Worm (Caenorhabditis elegans) whole organism, early embryonic: ENCODE measurements around the gene C28H8.5.

ENCODE experiments used
- B0310.2 ChIP-seq: sonication (generic microtip); optimal IDR thresholded peaks from 2 replicates; lab custom pipeline; 2016; ENCODE audit warnings: mild to moderate bottlenecking, missing genetic modification characterization, missing compliant biosample characterization
- F13C5.2 ChIP-seq: sonication (generic microtip); optimal IDR thresholded peaks from 2 replicates; lab custom pipeline; 2017; ENCODE audit warnings: mild to moderate bottlenecking, missing genetic modification characterization, inconsistent platforms, missing compliant biosample characterization
- aly-1 ChIP-seq: sonication (generic microtip); optimal IDR thresholded peaks from 2 replicates; lab custom pipeline; 2016; ENCODE audit warnings: missing genetic modification characterization, missing compliant biosample characterization
- ama-1 ChIP-seq: fragments of 150-350 bp; optimal IDR thresholded peaks from 2 replicates; lab custom pipeline; 2014
- ceh-13 ChIP-seq: fragments of 200-800 bp; sonication (Bioruptor generic); optimal IDR thresholded peaks from 2 replicates; lab custom pipeline; 2018; ENCODE audit warnings: mild to moderate bottlenecking, missing genetic modification characterization, missing compliant biosample characterization
- ceh-36 ChIP-seq: sonication (generic microtip); optimal IDR thresholded peaks from 2 replicates; lab custom pipeline; 2016; ENCODE audit warnings: missing genetic modification characterization, inconsistent platforms, missing compliant biosample characterization
- ets-7 ChIP-seq: sonication (generic microtip); optimal IDR thresholded peaks from 2 replicates; lab custom pipeline; 2016; ENCODE audit warnings: missing genotype, missing genetic modification characterization, missing compliant biosample characterization
- flt-1 ChIP-seq: fragments of 200-800 bp; sonication (Bioruptor generic); IDR thresholded peaks from 2 replicates; pipeline ENCODE4 v1.3.6; 2022; ENCODE audit warnings: missing genetic modification characterization, missing compliant biosample characterization
- hmbx-1 ChIP-seq: sonication (generic microtip); optimal IDR thresholded peaks from 2 replicates; lab custom pipeline; 2016; ENCODE audit warnings: mild to moderate bottlenecking, missing genetic modification characterization, missing compliant biosample characterization
- hmg-4 ChIP-seq: fragments of 200-800 bp; sonication (Bioruptor generic); optimal IDR thresholded peaks from 2 replicates; lab custom pipeline; 2018; ENCODE audit warnings: mild to moderate bottlenecking, missing genetic modification characterization, missing compliant biosample characterization
- hnd-1 ChIP-seq: sonication (generic microtip); optimal IDR thresholded peaks from 2 replicates; lab custom pipeline; 2016; ENCODE audit warnings: missing genetic modification characterization, missing compliant biosample characterization
- pes-1 ChIP-seq: fragments of 200-800 bp; sonication (Bioruptor generic); IDR thresholded peaks from 2 replicates; pipeline ENCODE4 v1.3.6; 2022; ENCODE audit warnings: missing genetic modification reagents, missing genetic modification characterization, missing compliant biosample characterization
- scrt-1 ChIP-seq: fragments of 200-800 bp; sonication (Bioruptor generic); IDR thresholded peaks from 2 replicates; pipeline ENCODE4 v1.3.6; 2022; ENCODE audit warnings: missing genetic modification characterization, missing compliant biosample characterization
- sea-1 ChIP-seq: fragments of 200-800 bp; sonication (Bioruptor generic); conservative IDR thresholded peaks from 2 replicates; pipeline ENCODE4 v1.3.6; 2022; ENCODE audit warnings: missing genetic modification characterization, missing compliant biosample characterization
- tbx-11 ChIP-seq: fragments of 200-800 bp; sonication (Bioruptor generic); IDR thresholded peaks from 2 replicates; pipeline ENCODE4 v1.3.6; 2022; ENCODE audit warnings: missing genetic modification characterization, missing compliant biosample characterization
- tbx-37 ChIP-seq: fragments of 200-800 bp; sonication (Bioruptor generic); conservative IDR thresholded peaks from 2 replicates; pipeline ENCODE4 v1.3.6; 2022; ENCODE audit warnings: missing genetic modification reagents, missing genetic modification characterization, missing compliant biosample characterization
- tra-4 ChIP-seq: sonication (generic microtip); optimal IDR thresholded peaks from 2 replicates; lab custom pipeline; 2017; ENCODE audit warnings: missing genetic modification characterization, missing compliant biosample characterization

Gene C28H8.5

ce11 chrIII:5884007-5884406 lies at the start of gene C28H8.5:
Gene C28H8.5 (plus strand): TSS chrIII:5884307.
- TF ChIP-seq scrt-1 (GFP tag; lab: Robert Waterston, UW) (no peak), pes-1 (GFP tag; lab: Robert Waterston, UW) (no peak), ceh-13 (no peak), F13C5.2 (tag; lab: Kevin White, UChicago) (no peak), ets-7 (tag; lab: Kevin White, UChicago) (no peak), ama-1 (no peak), ceh-36 (tag; lab: Kevin White, UChicago) (no peak), hmg-4 (no peak), hmbx-1 (no peak), flt-1 (GFP tag; lab: Robert Waterston, UW) (no peak), tra-4 (tag; lab: Kevin White, UChicago) (no peak), tbx-37 (GFP tag; lab: Robert Waterston, UW) (no peak), aly-1 (tag; lab: Kevin White, UChicago) (no peak), hnd-1 (tag; lab: Kevin White, UChicago) (no peak), tbx-11 (no peak), B0310.2 (tag; lab: Kevin White, UChicago) (no peak), sea-1 (GFP tag; lab: Robert Waterston, UW) (no peak)

- no peak for TF ChIP-seq tbx-37 (GFP tag; lab: Robert Waterston, UW)
Observed at ce11 chrIII:5834663-5835062, 49.4 kb upstream of the C28H8.5 start.

- no peak for TF ChIP-seq ama-1
Observed at ce11 chrIII:5835163-5835871, 48.8 kb upstream of the C28H8.5 start.

- TF ChIP-seq hmbx-1 (no peak), F13C5.2 (tag; lab: Kevin White, UChicago) (no peak), tbx-11 (no peak), sea-1 (GFP tag; lab: Robert Waterston, UW) (no peak), hnd-1 (tag; lab: Kevin White, UChicago) (no peak), flt-1 (GFP tag; lab: Robert Waterston, UW) (no peak), tbx-37 (GFP tag; lab: Robert Waterston, UW) (no peak), pes-1 (GFP tag; lab: Robert Waterston, UW) (no peak), scrt-1 (GFP tag; lab: Robert Waterston, UW) (no peak), hmg-4 (no peak), ceh-36 (tag; lab: Kevin White, UChicago) (no peak), ceh-13 (no peak), ama-1 (no peak), B0310.2 (tag; lab: Kevin White, UChicago) (no peak), tra-4 (tag; lab: Kevin White, UChicago) (no peak), ets-7 (tag; lab: Kevin White, UChicago) (no peak), aly-1 (tag; lab: Kevin White, UChicago) (no peak)
Observed at ce11 chrIII:5836261-5836660, 47.8 kb upstream of the C28H8.5 start.

- TF ChIP-seq ama-1 (no peak), B0310.2 (tag; lab: Kevin White, UChicago) (no peak), tbx-11 (no peak), sea-1 (GFP tag; lab: Robert Waterston, UW) (no peak), scrt-1 (GFP tag; lab: Robert Waterston, UW) (no peak), tra-4 (tag; lab: Kevin White, UChicago) (no peak)
Observed at ce11 chrIII:5836816-5837215, 47.3 kb upstream of the C28H8.5 start, which contains the start of gene W04D12.1. Gene W04D12.1 (plus strand): TSS chrIII:5836926.

ce11 chrIII:5838159-5839046 lies 45.7 kb upstream of the C28H8.5 start:
- TF ChIP-seq hmg-4, result no peak
- no peak for TF ChIP-seq tra-4 (tag; lab: Kevin White, UChicago)
- no peak for TF ChIP-seq tbx-37 (GFP tag; lab: Robert Waterston, UW)
- TF ChIP-seq flt-1 (GFP tag; lab: Robert Waterston, UW), result no peak
- no peak for TF ChIP-seq ceh-13
- no peak for TF ChIP-seq pes-1 (GFP tag; lab: Robert Waterston, UW)
- no peak for TF ChIP-seq tbx-11
- no peak for TF ChIP-seq scrt-1 (GFP tag; lab: Robert Waterston, UW)
- no peak for TF ChIP-seq sea-1 (GFP tag; lab: Robert Waterston, UW)
- TF ChIP-seq ets-7 (tag; lab: Kevin White, UChicago), result no peak
- no peak for TF ChIP-seq hmbx-1

ce11 chrIII:5839147-5839546 lies 45.0 kb upstream of the C28H8.5 start:
- TF ChIP-seq flt-1 (GFP tag; lab: Robert Waterston, UW), result no peak
- TF ChIP-seq tra-4 (tag; lab: Kevin White, UChicago), result no peak
- no peak for TF ChIP-seq hmbx-1
- TF ChIP-seq ceh-13, result no peak
- no peak for TF ChIP-seq tbx-37 (GFP tag; lab: Robert Waterston, UW)
- no peak for TF ChIP-seq ets-7 (tag; lab: Kevin White, UChicago)
- TF ChIP-seq pes-1 (GFP tag; lab: Robert Waterston, UW), result no peak
- no peak for TF ChIP-seq ceh-36 (tag; lab: Kevin White, UChicago)
- no peak for TF ChIP-seq scrt-1 (GFP tag; lab: Robert Waterston, UW)
- no peak for TF ChIP-seq aly-1 (tag; lab: Kevin White, UChicago)
- no peak for TF ChIP-seq sea-1 (GFP tag; lab: Robert Waterston, UW)
- no peak for TF ChIP-seq ama-1
- no peak for TF ChIP-seq F13C5.2 (tag; lab: Kevin White, UChicago)
- no peak for TF ChIP-seq tbx-11
- no peak for TF ChIP-seq hmg-4
- no peak for TF ChIP-seq hnd-1 (tag; lab: Kevin White, UChicago)
- TF ChIP-seq B0310.2 (tag; lab: Kevin White, UChicago), result no peak
